Fruit fly (Drosophila melanogaster) whole organism, embryonic: Measurements from ENCODE around the gene mdlc.

Experiments
- B-H1 ChIP-seq: fragments of 200-800 bp; sonication (Bioruptor generic); IDR thresholded peaks from 3 replicates; pipeline ENCODE4 v1.3.6; 2022; ENCODE audit warnings: missing biosample characterization, missing genetic modification characterization
- Bteb2 ChIP-seq: fragments of 200-800 bp; sonication (Bioruptor generic); optimal IDR thresholded peaks from 2 replicates; lab custom pipeline; 2016; ENCODE audit warnings: missing biosample characterization, missing genetic modification characterization
- CG10274 ChIP-seq: fragments of 200-800 bp; sonication (Bioruptor generic); optimal IDR thresholded peaks from 3 replicates; lab custom pipeline; 2017; ENCODE audit warnings: missing biosample characterization, mild to moderate bottlenecking, missing genetic modification characterization
- CG11504 ChIP-seq: fragments of 200-800 bp; sonication (Bioruptor generic); optimal IDR thresholded peaks from 3 replicates; lab custom pipeline; 2019; ENCODE audit warnings: missing biosample characterization, mild to moderate bottlenecking, missing genetic modification characterization, moderate library complexity
- CG11696 ChIP-seq: fragments of 200-800 bp; sonication (Bioruptor generic); IDR thresholded peaks from 2 replicates; pipeline ENCODE4 v1.3.6; 2022; ENCODE audit warnings: missing biosample characterization, missing genetic modification characterization
- CG11723 ChIP-seq: fragments of 200-800 bp; sonication (Bioruptor generic); optimal IDR thresholded peaks from 2 replicates; lab custom pipeline; 2017; ENCODE audit warnings: missing biosample characterization, mild to moderate bottlenecking, missing genetic modification characterization
- CG13296 ChIP-seq: fragments of 200-800 bp; sonication (Bioruptor generic); optimal IDR thresholded peaks from 3 replicates; lab custom pipeline; 2018; ENCODE audit warnings: missing biosample characterization, mild to moderate bottlenecking, missing genetic modification characterization
- CG14965 ChIP-seq: fragments of 200-800 bp; sonication (Bioruptor generic); optimal IDR thresholded peaks from 2 replicates; lab custom pipeline; 2016; ENCODE audit warnings: missing biosample characterization, missing genetic modification characterization, borderline replicate concordance
- CG15269 ChIP-seq: fragments of 200-800 bp; sonication (Bioruptor generic); optimal IDR thresholded peaks from 2 replicates; lab custom pipeline; 2018; ENCODE audit warnings: missing biosample characterization, mild to moderate bottlenecking, missing genetic modification characterization, moderate library complexity
- CG15479 ChIP-seq: fragments of 200-800 bp; sonication (Bioruptor generic); optimal IDR thresholded peaks from 3 replicates; lab custom pipeline; 2019; ENCODE audit warnings: missing biosample characterization, mild to moderate bottlenecking, missing genetic modification characterization, moderate library complexity
- CG17186 ChIP-seq: fragments of 200-800 bp; sonication (Bioruptor generic); optimal IDR thresholded peaks from 3 replicates; lab custom pipeline; 2017; ENCODE audit warnings: missing biosample characterization, missing genetic modification reagents, missing genetic modification characterization
- CG18599 ChIP-seq: fragments of 200-800 bp; sonication (Bioruptor generic); optimal IDR thresholded peaks from 3 replicates; lab custom pipeline; 2017; ENCODE audit warnings: missing biosample characterization, missing genetic modification characterization, mild to moderate bottlenecking, moderate library complexity, missing genetic modification reagents
- CG18764 ChIP-seq: fragments of 200-800 bp; sonication (Bioruptor generic); optimal IDR thresholded peaks from 3 replicates; lab custom pipeline; 2016; ENCODE audit warnings: missing biosample characterization, missing genetic modification characterization
- CG30020 ChIP-seq: fragments of 200-800 bp; optimal IDR thresholded peaks from 2 replicates; lab custom pipeline; 2019; ENCODE audit warnings: missing biosample characterization, mild to moderate bottlenecking, missing genetic modification characterization, moderate library complexity
- CG3065 ChIP-seq: fragments of 200-800 bp; sonication (Bioruptor generic); optimal IDR thresholded peaks from 2 replicates; lab custom pipeline; 2016; ENCODE audit warnings: missing biosample characterization, missing genetic modification characterization
- CG31388 ChIP-seq: fragments of 200-800 bp; sonication (Bioruptor generic); optimal IDR thresholded peaks from 2 replicates; lab custom pipeline; 2016; ENCODE audit warnings: missing biosample characterization, missing genetic modification characterization
- CG31441 ChIP-seq: fragments of 200-800 bp; sonication (Bioruptor generic); IDR thresholded peaks from 2 replicates; pipeline ENCODE4 v1.3.6; 2022; ENCODE audit warnings: missing biosample characterization, missing genetic modification characterization
- CG34224 ChIP-seq: fragments of 200-800 bp; sonication (Bioruptor generic); IDR thresholded peaks from 3 replicates; pipeline ENCODE4 v1.3.6; 2022; ENCODE audit warnings: missing biosample characterization, missing genetic modification characterization; ENCODE audit not compliant: partially characterized antibody
- CG42726 ChIP-seq: fragments of 200-800 bp; sonication (Bioruptor generic); IDR thresholded peaks from 2 replicates; pipeline ENCODE4 v1.3.6; 2022; ENCODE audit warnings: missing biosample characterization, missing genetic modification characterization; ENCODE audit not compliant: partially characterized antibody
- CG5953 ChIP-seq: fragments of 200-800 bp; sonication (Bioruptor generic); IDR thresholded peaks from 2 replicates; pipeline ENCODE4 v1.3.6; 2022; ENCODE audit warnings: missing biosample characterization, missing genetic modification characterization
- CG6654 ChIP-seq: fragments of 200-800 bp; sonication (Bioruptor generic); optimal IDR thresholded peaks from 2 replicates; lab custom pipeline; 2017; ENCODE audit warnings: missing biosample characterization, mild to moderate bottlenecking, missing genetic modification characterization
- CG7745 ChIP-seq: fragments of 200-800 bp; sonication (Bioruptor generic); optimal IDR thresholded peaks from 2 replicates; lab custom pipeline; 2018; ENCODE audit warnings: missing biosample characterization, mild to moderate bottlenecking, missing genetic modification characterization, moderate library complexity
- CG8281 ChIP-seq: fragments of 200-800 bp; sonication (Bioruptor generic); optimal IDR thresholded peaks from 2 replicates; lab custom pipeline; 2018; ENCODE audit warnings: missing biosample characterization, mild to moderate bottlenecking, missing genetic modification characterization, moderate library complexity
- CG8478 ChIP-seq: fragments of >200 bp; optimal IDR thresholded peaks from 2 replicates; lab custom pipeline; 2018
- Deaf1 ChIP-seq: fragments of 200-800 bp; optimal IDR thresholded peaks from 3 replicates; lab custom pipeline; 2019; ENCODE audit warnings: missing biosample characterization, mild to moderate bottlenecking, missing genetic modification characterization, moderate library complexity
- Fer3 ChIP-seq: fragments of 200-800 bp; sonication (Bioruptor generic); optimal IDR thresholded peaks from 2 replicates; lab custom pipeline; 2018; ENCODE audit warnings: missing biosample characterization, mild to moderate bottlenecking, missing genetic modification characterization, moderate library complexity
- Hand ChIP-seq: fragments of 200-800 bp; sonication (Bioruptor generic); optimal IDR thresholded peaks from 2 replicates; lab custom pipeline; 2017; ENCODE audit warnings: mild to moderate bottlenecking, missing biosample characterization, missing genetic modification reagents, missing genetic modification characterization
- NC2β ChIP-seq: fragments of 200-800 bp; sonication (Bioruptor generic); optimal IDR thresholded peaks from 2 replicates; lab custom pipeline; 2016; ENCODE audit warnings: missing biosample characterization, missing genetic modification characterization
- Nf-YB ChIP-seq: fragments of 200-800 bp; sonication (Bioruptor generic); optimal IDR thresholded peaks from 3 replicates; lab custom pipeline; 2019; ENCODE audit warnings: missing biosample characterization, mild to moderate bottlenecking, missing genetic modification characterization, moderate library complexity
- Pdp1 ChIP-seq, 2 experiments: fragments of 200-800 bp; sonication (Bioruptor generic); optimal IDR thresholded peaks; 3 replicates each; lab custom pipeline; 2016; ENCODE audit warnings: missing biosample characterization in 2 of 2, missing genetic modification characterization in 2 of 2, mild to moderate bottlenecking in 1 of 2, moderate library complexity in 1 of 2
- Rx ChIP-seq: fragments of 200-800 bp; sonication (Bioruptor generic); IDR thresholded peaks from 2 replicates; pipeline ENCODE4 v1.3.6; 2022; ENCODE audit warnings: missing biosample characterization, missing genetic modification characterization
- Scr ChIP-seq: fragments of 200-800 bp; sonication (Bioruptor generic); IDR thresholded peaks from 2 replicates; pipeline ENCODE4 v1.3.6; 2022; ENCODE audit warnings: missing biosample characterization, missing genetic modification characterization; ENCODE audit not compliant: partially characterized antibody
- Side ChIP-seq: fragments of 200-800 bp; sonication (Bioruptor generic); optimal IDR thresholded peaks from 2 replicates; lab custom pipeline; 2016; ENCODE audit warnings: missing biosample characterization, missing genetic modification characterization
- Xbp1 ChIP-seq: fragments of 200-800 bp; sonication (Bioruptor generic); optimal IDR thresholded peaks from 3 replicates; lab custom pipeline; 2016; ENCODE audit warnings: missing biosample characterization, mild to moderate bottlenecking, missing genetic modification characterization
- chinmo ChIP-seq: fragments of 200-800 bp; sonication (Bioruptor generic); IDR thresholded peaks from 4 replicates; pipeline ENCODE4 v1.3.6; 2022; ENCODE audit warnings: missing biosample characterization, missing genetic modification characterization; ENCODE audit not compliant: partially characterized antibody
- chm ChIP-seq: fragments of 200-800 bp; sonication (Bioruptor generic); IDR thresholded peaks from 2 replicates; pipeline ENCODE4 v1.3.6; 2022; ENCODE audit warnings: missing biosample characterization, missing genetic modification characterization
- chn ChIP-seq: fragments of 200-800 bp; sonication (Bioruptor generic); optimal IDR thresholded peaks from 2 replicates; lab custom pipeline; 2016; ENCODE audit warnings: missing biosample characterization, missing genetic modification characterization
- dati ChIP-seq: fragments of 200-800 bp; sonication (Bioruptor generic); IDR thresholded peaks from 2 replicates; pipeline ENCODE4 v1.3.6; 2022; ENCODE audit warnings: missing biosample characterization, missing genetic modification characterization
- dm ChIP-seq: fragments of 200-800 bp; sonication (Bioruptor generic); optimal IDR thresholded peaks from 3 replicates; lab custom pipeline; 2016; ENCODE audit warnings: missing biosample characterization, missing genetic modification characterization
- h ChIP-seq: fragments of >200 bp; optimal IDR thresholded peaks from 2 replicates; lab custom pipeline; 2017
- ham ChIP-seq: fragments of 200-800 bp; sonication (Bioruptor generic); IDR thresholded peaks from 2 replicates; pipeline ENCODE4 v1.3.6; 2022; ENCODE audit warnings: missing biosample characterization, missing genetic modification characterization
- ind ChIP-seq: fragments of 200-800 bp; sonication (Bioruptor generic); optimal IDR thresholded peaks from 3 replicates; lab custom pipeline; 2016; ENCODE audit warnings: missing biosample characterization, missing genetic modification characterization
- kay ChIP-seq: fragments of 200-800 bp; sonication (Bioruptor generic); optimal IDR thresholded peaks from 2 replicates; lab custom pipeline; 2016; ENCODE audit warnings: missing biosample characterization, missing genetic modification characterization
- mirr ChIP-seq: fragments of 200-800 bp; sonication (Bioruptor generic); optimal IDR thresholded peaks from 3 replicates; lab custom pipeline; 2018; ENCODE audit warnings: missing biosample characterization, mild to moderate bottlenecking, missing genetic modification characterization
- nerfin-2 ChIP-seq: fragments of 200-800 bp; sonication (Bioruptor generic); IDR thresholded peaks from 2 replicates; pipeline ENCODE4 v1.3.6; 2022; ENCODE audit warnings: missing biosample characterization, missing genetic modification characterization; ENCODE audit not compliant: partially characterized antibody
- ranshi ChIP-seq: fragments of 200-800 bp; sonication (Bioruptor generic); IDR thresholded peaks from 2 replicates; pipeline ENCODE4 v1.3.6; 2022; ENCODE audit warnings: missing biosample characterization, missing genetic modification characterization
- sens-2 ChIP-seq: fragments of 200-800 bp; sonication (Bioruptor generic); IDR thresholded peaks from 2 replicates; pipeline ENCODE4 v1.3.6; 2022; ENCODE audit warnings: missing biosample characterization, missing genetic modification characterization
- sisA ChIP-seq: fragments of 200-800 bp; sonication (Bioruptor generic); IDR thresholded peaks from 2 replicates; pipeline ENCODE4 v1.3.6; 2022; ENCODE audit warnings: missing biosample characterization, missing genetic modification characterization
- slp2 ChIP-seq: fragments of 200-800 bp; sonication (Bioruptor generic); optimal IDR thresholded peaks from 2 replicates; lab custom pipeline; 2016; ENCODE audit warnings: missing biosample characterization, missing genetic modification characterization
- tup ChIP-seq: fragments of 200-800 bp; sonication (Bioruptor generic); optimal IDR thresholded peaks from 2 replicates; lab custom pipeline; 2016; ENCODE audit warnings: missing biosample characterization, mild to moderate bottlenecking, missing genetic modification characterization, moderate library complexity

Gene mdlc

dm6 chr3R:20021152-20021769 lies 36.3 kb upstream of the mdlc start, which contains the start of the genes PIG-L and psidin (continued):
- peak; percentile 77 for TF ChIP-seq slp2 (GFP tag; lab: Kevin White, UChicago)
- TF ChIP-seq CG14965 (GFP tag; lab: Kevin White, UChicago) = no peak
- peak; percentile 64 for TF ChIP-seq sisA (GFP tag; lab: Robert Waterston, UW)
- TF ChIP-seq dati (GFP tag; lab: Robert Waterston, UW) = 0 out of 2 replicates have a peak, but pooled peaks have one; percentile 33
- TF ChIP-seq chn (GFP tag; lab: Kevin White, UChicago) = peak; percentile 84
- TF ChIP-seq dm (GFP tag; lab: Kevin White, UChicago) = peak; percentile 69
- TF ChIP-seq CG30020 (tag; lab: Kevin White, UChicago) = peak; percentile 73
- TF ChIP-seq ranshi = peak; percentile 46; the same call in 1 of the 2 replicates
- TF ChIP-seq CG11696 (GFP tag; lab: Robert Waterston, UW) = no peak
- no peak for TF ChIP-seq ham (GFP tag; lab: Robert Waterston, UW)
- peak; percentile 75 for TF ChIP-seq Nf-YB (GFP tag; lab: Kevin White, UChicago)
- peak; percentile 91 for TF ChIP-seq nerfin-2 (GFP tag; lab: Robert Waterston, UW)
- TF ChIP-seq Scr (GFP tag; lab: Robert Waterston, UW) = peak; percentile 98
- no peak for TF ChIP-seq CG7745 (tag; lab: Kevin White, UChicago)
- TF ChIP-seq Side (GFP tag; lab: Kevin White, UChicago) = peak; percentile 40
- TF ChIP-seq CG11723 = peak; percentile 56
- peak; percentile 66 for TF ChIP-seq CG8281 (tag; lab: Kevin White, UChicago)
- TF ChIP-seq kay (GFP tag; lab: Kevin White, UChicago) = peak; percentile 46
- TF ChIP-seq CG13296 (GFP tag; lab: Kevin White, UChicago) = peak; percentile 53
- peak; percentile 70 for TF ChIP-seq CG17186
- TF ChIP-seq CG6654 = peak; percentile 18
- TF ChIP-seq Pdp1 (GFP tag; optimal IDR thresholded peaks at IDR 0.05; lab: Kevin White, UChicago) = peak; percentile 55 to 81
- TF ChIP-seq B-H1 = no peak
- TF ChIP-seq CG15269 = peak; percentile 89
- TF ChIP-seq CG5953 = no peak
- TF ChIP-seq CG31388 (GFP tag; lab: Kevin White, UChicago) = peak; percentile 34
- TF ChIP-seq CG8478 = no peak
- no peak for TF ChIP-seq mirr
- TF ChIP-seq Deaf1 (tag; lab: Kevin White, UChicago) = no peak
- peak; percentile 84 for TF ChIP-seq ind (GFP tag; lab: Kevin White, UChicago)
- TF ChIP-seq tup (GFP tag; lab: Kevin White, UChicago) = no peak
- peak; percentile 92 for TF ChIP-seq CG31441
- TF ChIP-seq Xbp1 (GFP tag; lab: Kevin White, UChicago) = peak; percentile 88
- TF ChIP-seq Rx (GFP tag; lab: Robert Waterston, UW) = peak; percentile 26
- no peak for TF ChIP-seq sens-2
- peak; percentile 14 for TF ChIP-seq CG15479
- peak; percentile 64 for TF ChIP-seq CG18599 (GFP tag; lab: Kevin White, UChicago)
- peak; percentile 80 for TF ChIP-seq CG11504 (tag; lab: Kevin White, UChicago)
- peak; percentile 85 for TF ChIP-seq CG42726 (GFP tag; lab: Robert Waterston, UW)
- no peak for TF ChIP-seq h (lab: Kevin White, UChicago)
- peak; percentile 17 for TF ChIP-seq CG3065 (GFP tag; lab: Kevin White, UChicago)
- TF ChIP-seq NC2β = peak; percentile 80
- TF ChIP-seq CG10274 = peak; percentile 27
- TF ChIP-seq chm (GFP tag; lab: Robert Waterston, UW) = peak; percentile 61
- TF ChIP-seq CG34224 (GFP tag; lab: Robert Waterston, UW) = peak; percentile 96
- peak; percentile 49 for TF ChIP-seq Hand (GFP tag; lab: Kevin White, UChicago)
- TF ChIP-seq Bteb2 (GFP tag; lab: Kevin White, UChicago) = peak; percentile 88
- peak; percentile 59 for TF ChIP-seq Fer3 (tag; lab: Kevin White, UChicago)
- TF ChIP-seq chinmo (GFP tag; lab: Robert Waterston, UW) = 0 out of 4 replicates have a peak, but pooled peaks have one; percentile 61
- peak; percentile 68 for TF ChIP-seq CG18764
